Worm (Caenorhabditis elegans): ENCODE measurements around the gene spot-1.

- TF ChIP-seq egl-27 (tag; optimal IDR thresholded peaks at IDR 0.05) (no peak), lin-15B (tag; optimal IDR thresholded peaks at IDR 0.05) (no peak), nhr-237 (tag; optimal IDR thresholded peaks at IDR 0.05) (no peak), lin-13 (GFP tag; optimal IDR thresholded peaks at IDR 0.05) (no peak), fkh-10 (GFP tag; optimal IDR thresholded peaks at IDR 0.05) (no peak)
These were observed 19.1 kb upstream of the spot-1 start for ce11 chrIII:7296092-7296668.
